Worm (Caenorhabditis elegans): ENCODE measurements around the gene F22B7.1.

DNA sequence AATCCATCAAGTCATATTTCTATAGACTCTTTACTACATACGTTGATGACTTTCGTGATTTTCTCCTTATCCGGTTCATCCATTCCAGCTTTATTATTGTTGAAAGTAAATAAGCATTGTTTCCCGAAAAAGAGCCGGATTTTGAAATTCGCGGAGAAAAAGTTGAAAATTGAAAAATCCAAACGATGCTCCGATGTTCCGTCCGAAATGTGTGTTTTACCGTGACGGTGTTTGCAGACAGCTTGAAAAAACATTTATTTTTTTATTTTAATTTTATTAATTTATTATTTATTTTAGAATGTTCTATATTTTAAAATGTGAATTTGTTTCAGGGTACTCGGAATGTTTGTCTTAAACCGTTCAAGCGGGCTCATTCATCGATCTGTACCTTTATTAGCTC lies 34.3 kb upstream of the F22B7.1 start, which contains the start of gene dnj-10:
- peak; percentile 65 for TF ChIP-seq lsy-2 (tag; optimal IDR thresholded peaks at IDR 0.05)
- no peak for TF ChIP-seq pha-4 (tag; optimal IDR thresholded peaks at IDR 0.05)
- no peak for TF ChIP-seq hlh-1 (tag; optimal IDR thresholded peaks at IDR 0.05)
- TF ChIP-seq blmp-1 (tag; optimal IDR thresholded peaks at IDR 0.05), result no peak
- peak; percentile 3 for TF ChIP-seq nhr-237 (tag; optimal IDR thresholded peaks at IDR 0.05)
- no peak for TF ChIP-seq unc-62 (GFP tag; optimal IDR thresholded peaks at IDR 0.05)
- no peak for TF ChIP-seq nhr-28 (tag; optimal IDR thresholded peaks at IDR 0.05)
- no peak for TF ChIP-seq unc-39 (tag; optimal IDR thresholded peaks at IDR 0.05)
- TF ChIP-seq mep-1 (tag; optimal IDR thresholded peaks at IDR 0.05), result peak; percentile 57
- no peak for TF ChIP-seq nhr-76 (tag; optimal IDR thresholded peaks at IDR 0.05)
- TF ChIP-seq ztf-11 (tag; optimal IDR thresholded peaks at IDR 0.05), result no peak
- no peak for TF ChIP-seq elt-3 (tag; optimal IDR thresholded peaks at IDR 0.05)
